Worm (Caenorhabditis elegans): Measurements from ENCODE around the gene srxa-15.

The srxa-15 gene

DNA sequence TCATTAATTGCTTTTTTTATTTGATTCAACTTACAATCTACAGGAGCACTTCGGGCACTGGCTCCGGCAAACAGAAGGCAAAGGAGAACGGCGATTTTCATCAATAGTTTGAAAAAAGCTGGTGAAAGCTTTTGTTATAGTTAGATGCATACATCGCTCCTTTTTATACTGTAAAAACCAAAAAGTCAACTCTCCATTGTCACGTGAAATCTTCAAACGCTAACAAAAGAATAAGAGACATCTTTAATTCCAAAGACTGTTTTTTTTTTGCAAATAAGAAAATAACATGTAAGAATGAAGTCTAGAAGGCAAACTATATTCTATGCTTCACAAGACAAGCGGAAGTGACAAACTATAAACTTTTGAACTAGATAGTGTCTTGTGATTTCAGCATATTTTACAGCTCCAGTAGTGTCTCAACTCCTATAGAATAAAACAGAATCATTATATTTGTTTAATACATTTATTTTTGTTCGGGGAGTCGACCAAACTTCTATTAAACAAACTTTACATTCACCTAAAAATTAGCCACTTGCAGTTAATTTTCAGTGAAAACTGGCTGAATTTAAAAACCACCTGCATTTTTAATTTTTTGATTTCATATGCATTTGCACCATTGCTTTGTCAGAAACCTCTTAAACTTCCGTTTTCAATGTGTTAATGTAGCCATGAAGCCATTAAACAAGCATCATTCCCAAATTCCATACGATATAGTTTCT lies 15.8 kb upstream of the srxa-15 start, which contains the start of the genes F46B3.9 and srz-18:
Gene F46B3.9, minus strand, starts transcription at position 101 of the 719 bp plus-strand sequence.
Gene srz-18, plus strand, starts transcription at position 669 of the 719 bp plus-strand sequence.
- no peak for TF ChIP-seq lin-11 (tag; optimal IDR thresholded peaks at IDR 0.05)
- TF ChIP-seq mbf-1 (tag; optimal IDR thresholded peaks at IDR 0.05): no peak
- TF ChIP-seq ceh-82 (tag; optimal IDR thresholded peaks at IDR 0.05): no peak
- no peak for TF ChIP-seq unc-62 (GFP tag; optimal IDR thresholded peaks at IDR 0.05)
- no peak for TF ChIP-seq lin-39 (tag; optimal IDR thresholded peaks at IDR 0.05)
- TF ChIP-seq Y55F3AM.14 (GFP tag; optimal IDR thresholded peaks at IDR 0.05): no peak
- no peak for TF ChIP-seq ama-1 (optimal IDR thresholded peaks at IDR 0.05)
- no peak for TF ChIP-seq fos-1 (tag; optimal IDR thresholded peaks at IDR 0.05)
- TF ChIP-seq nhr-129 (tag; optimal IDR thresholded peaks at IDR 0.05): no peak
- no peak for TF ChIP-seq sma-3 (GFP tag; optimal IDR thresholded peaks at IDR 0.05)
- no peak for TF ChIP-seq nhr-21 (tag; optimal IDR thresholded peaks at IDR 0.05)
- no peak for TF ChIP-seq lin-13 (GFP tag; optimal IDR thresholded peaks at IDR 0.05)
- TF ChIP-seq elt-3 (tag; optimal IDR thresholded peaks at IDR 0.05): no peak
- TF ChIP-seq nhr-25 (tag; optimal IDR thresholded peaks at IDR 0.05): no peak

DNA sequence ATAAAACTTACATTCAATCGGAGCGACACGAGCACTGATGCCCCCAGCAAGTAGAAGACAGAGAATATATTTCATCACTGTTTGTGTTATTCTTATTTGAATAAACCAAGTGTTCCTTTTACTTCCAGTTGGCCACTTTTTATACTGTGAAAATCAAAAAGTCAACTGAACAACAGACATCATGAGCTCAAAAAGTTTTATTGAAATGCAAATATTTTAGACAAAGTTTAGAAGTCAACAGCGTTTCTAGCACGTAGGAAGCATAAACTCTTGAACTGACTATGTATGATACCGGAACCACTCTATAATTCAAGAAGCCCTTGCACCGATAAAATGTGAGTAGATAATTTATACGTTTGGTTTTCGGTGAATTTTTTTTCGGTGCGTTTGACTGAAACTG lies 10.7 kb upstream of the srxa-15 start, which contains the start of gene F46B3.14:
Gene F46B3.14, minus strand, starts transcription at position 101 of the 400 bp plus-strand sequence.
- TF ChIP-seq nhr-77 (tag; optimal IDR thresholded peaks at IDR 0.05) (no peak), mbf-1 (tag; optimal IDR thresholded peaks at IDR 0.05) (no peak)

DNA sequence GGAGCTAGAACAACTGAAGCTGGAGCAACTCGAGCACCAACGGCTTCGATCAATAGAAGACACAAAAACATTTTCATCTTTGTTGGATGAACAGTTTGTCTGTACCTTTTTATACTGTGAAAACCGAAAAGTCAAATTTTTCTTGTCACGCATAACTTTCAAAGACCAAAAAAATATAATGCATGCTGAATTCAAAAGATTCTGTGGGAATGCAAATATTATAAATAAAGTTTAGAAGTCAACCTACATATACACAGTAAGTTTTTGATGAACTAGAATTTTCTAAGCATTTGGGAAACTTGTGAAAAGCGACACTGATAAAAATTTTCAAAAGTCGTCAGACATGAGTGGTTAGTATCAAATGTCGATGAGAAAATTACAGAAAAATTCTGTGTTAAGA lies 8.4 kb upstream of the srxa-15 start, which contains the start of gene F46B3.15:
Gene F46B3.15, minus strand, starts transcription at position 101 of the 400 bp plus-strand sequence.
- no peak for TF ChIP-seq nhr-25 (tag; optimal IDR thresholded peaks at IDR 0.05)
- TF ChIP-seq mdl-1 (tag; optimal IDR thresholded peaks at IDR 0.05): no peak
- no peak for TF ChIP-seq gmeb-1 (tag; optimal IDR thresholded peaks at IDR 0.05)
- TF ChIP-seq skn-1 (tag; optimal IDR thresholded peaks at IDR 0.05): no peak
- no peak for TF ChIP-seq ztf-4 (tag; optimal IDR thresholded peaks at IDR 0.05)
- no peak for TF ChIP-seq sem-4 (tag; optimal IDR thresholded peaks at IDR 0.05)
- no peak for TF ChIP-seq ZK546.5 (tag; optimal IDR thresholded peaks at IDR 0.05)
- TF ChIP-seq mab-5 (tag; optimal IDR thresholded peaks at IDR 0.05): no peak

DNA sequence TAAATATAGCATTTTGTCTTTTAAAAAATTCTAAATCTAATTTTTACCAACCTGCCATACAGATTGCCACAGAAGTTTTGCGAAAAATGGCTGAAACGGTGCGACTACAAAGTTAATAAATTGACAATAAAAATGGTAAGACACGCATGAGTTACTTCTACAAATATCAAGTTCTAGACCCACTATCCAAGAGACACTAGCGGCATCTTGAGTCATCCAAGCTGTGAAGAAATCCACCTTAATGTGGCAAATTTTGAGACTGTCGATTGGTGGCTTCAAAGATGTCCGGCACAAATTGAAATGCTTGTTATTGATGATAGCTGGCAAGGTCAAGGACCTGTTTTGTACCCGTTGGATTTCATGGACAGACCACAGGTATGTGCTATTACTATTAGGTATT lies 7.7 kb upstream of the srxa-15 start, which contains the start of gene F46B3.16:
Gene F46B3.16, plus strand, starts transcription at position 301 of the 400 bp plus-strand sequence.
- TF ChIP-seq ZK546.5 (tag; optimal IDR thresholded peaks at IDR 0.05) (no peak), ama-1 (optimal IDR thresholded peaks at IDR 0.05) (no peak), skn-1 (tag; optimal IDR thresholded peaks at IDR 0.05) (no peak), fos-1 (tag; optimal IDR thresholded peaks at IDR 0.05) (no peak), mbf-1 (tag; optimal IDR thresholded peaks at IDR 0.05) (no peak)

DNA sequence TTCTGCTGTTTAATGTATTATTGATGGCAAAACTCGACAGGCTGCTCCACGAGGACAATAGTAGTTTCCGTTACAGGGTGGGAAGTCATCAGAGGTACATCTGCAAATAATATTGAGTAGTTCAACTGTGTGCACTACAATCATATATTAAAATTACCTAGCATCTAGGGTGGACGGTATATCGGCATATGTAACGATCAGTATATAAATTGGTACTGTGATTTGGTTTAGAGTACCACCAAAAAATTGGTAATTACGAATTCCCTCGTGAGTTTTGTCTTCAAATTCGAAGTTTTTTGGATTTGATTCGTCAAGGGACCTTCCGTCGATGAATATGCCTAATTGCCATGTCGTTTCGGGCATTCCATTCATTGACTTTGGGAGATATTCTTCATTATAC lies 5.1 kb upstream of the srxa-15 start, which contains the start of gene ttr-13:
Gene ttr-13, minus strand, starts transcription at position 101 of the 400 bp plus-strand sequence.
- no peak for TF ChIP-seq sma-3 (GFP tag; optimal IDR thresholded peaks at IDR 0.05)

DNA sequence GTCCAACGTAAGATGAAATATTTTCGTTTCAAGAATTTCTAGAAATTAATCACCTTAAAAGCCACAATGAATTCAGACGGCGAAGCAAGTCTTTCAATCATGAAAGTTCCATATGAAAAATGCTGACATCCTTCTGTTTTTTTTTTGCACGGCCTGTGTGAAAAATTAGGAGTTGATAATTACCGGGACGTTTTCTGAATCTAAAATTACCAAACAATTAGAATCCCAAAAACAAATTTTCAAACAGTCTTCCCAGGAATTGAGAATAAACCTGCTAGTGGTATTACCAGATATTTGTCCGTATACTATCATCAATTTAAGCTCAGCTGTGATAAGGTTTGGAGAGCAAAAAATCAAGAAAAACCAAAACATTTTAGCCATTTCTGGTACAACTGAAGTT lies 3.7 kb upstream of the srxa-15 start, which contains the start of gene Y44A6B.3:
Gene Y44A6B.3, minus strand, starts transcription at position 101 of the 400 bp plus-strand sequence.
- no peak for TF ChIP-seq elt-1 (tag; optimal IDR thresholded peaks at IDR 0.05)
- TF ChIP-seq R02D3.7 (tag; optimal IDR thresholded peaks at IDR 0.05): no peak
- TF ChIP-seq alr-1 (tag; optimal IDR thresholded peaks at IDR 0.05): no peak
- no peak for TF ChIP-seq C34F6.9 (tag; optimal IDR thresholded peaks at IDR 0.05)
- no peak for TF ChIP-seq fos-1 (tag; optimal IDR thresholded peaks at IDR 0.05)
- TF ChIP-seq aly-2 (tag; optimal IDR thresholded peaks at IDR 0.05): no peak
- TF ChIP-seq unc-55 (GFP tag; optimal IDR thresholded peaks at IDR 0.05): no peak
- no peak for TF ChIP-seq nhr-237 (tag; optimal IDR thresholded peaks at IDR 0.05)
- TF ChIP-seq ztf-4 (tag; optimal IDR thresholded peaks at IDR 0.05): no peak
- TF ChIP-seq sma-9 (GFP tag; optimal IDR thresholded peaks at IDR 0.05): no peak
- TF ChIP-seq sma-9 (tag; optimal IDR thresholded peaks at IDR 0.05): no peak
- TF ChIP-seq ceh-16 (tag; optimal IDR thresholded peaks at IDR 0.05): no peak
- no peak for TF ChIP-seq gmeb-1 (tag; optimal IDR thresholded peaks at IDR 0.05)
- no peak for TF ChIP-seq unc-39 (tag; optimal IDR thresholded peaks at IDR 0.05)
- no peak for TF ChIP-seq ZK546.5 (tag; optimal IDR thresholded peaks at IDR 0.05)
- no peak for TF ChIP-seq sem-4 (tag; optimal IDR thresholded peaks at IDR 0.05)
- no peak for TF ChIP-seq lin-13 (GFP tag; optimal IDR thresholded peaks at IDR 0.05)
- no peak for TF ChIP-seq nhr-10 (tag; optimal IDR thresholded peaks at IDR 0.05)

Measured in whole organism, L2 larva.